Fruit fly (Drosophila melanogaster) whole organism: ENCODE measurements around the gene Cypl.

Experiments
- CG8478 ChIP-seq: fragments of >200 bp; optimal IDR thresholded peaks from 2 replicates; lab custom pipeline; 2018; ENCODE audit warnings: inconsistent platforms
- Dll ChIP-seq: fragments of >200 bp; optimal IDR thresholded peaks from 2 replicates; lab custom pipeline; 2017
- EcR ChIP-seq, 2 experiments: fragments of >200 bp; optimal IDR thresholded peaks; 2 replicates each; lab custom pipeline; 2017; ENCODE audit warnings: missing biosample characterization in 2 of 2, missing genetic modification characterization in 2 of 2, missing genetic modification reagents in 2 of 2
- pan ChIP-seq: fragments of >200 bp; optimal IDR thresholded peaks from 2 replicates; lab custom pipeline; 2017
- psq ChIP-seq: fragments of >200 bp; optimal IDR thresholded peaks from 2 replicates; lab custom pipeline; 2017
- usp ChIP-seq: fragments of >200 bp; optimal IDR thresholded peaks from 2 replicates; lab custom pipeline; 2017; ENCODE audit warnings: missing biosample characterization, missing genetic modification characterization, mixed read lengths

The Cypl gene

dm6 chr3L:505782-506408, 36.8 kb downstream of the Cypl start:
- TF ChIP-seq Dll (no peak), psq (no peak), pan (no peak), EcR (GFP tag; optimal IDR thresholded peaks at IDR 0.05; lab: Kevin White, UChicago) (no peak), CG8478 (lab: Kevin White, UChicago) (no peak), usp (no peak)

dm6 chr3L:500351-501015, 42.2 kb downstream of the Cypl start, which contains the start of the genes CG34267 and CG34268:
TSS of gene CG34267 (minus strand) at chr3L:500451.
TSS of gene CG34268 (plus strand) at chr3L:500965.
- TF ChIP-seq Dll (no peak), psq (no peak), usp (no peak), EcR (GFP tag; optimal IDR thresholded peaks at IDR 0.05; lab: Kevin White, UChicago) (no peak), pan (no peak), CG8478 (lab: Kevin White, UChicago) (no peak)
